Worm (Caenorhabditis elegans) whole organism, L1 larva: ENCODE results near the gene T27E9.6.

Experiments
- C16A3.4 ChIP-seq: fragments of 150-350 bp; optimal IDR thresholded peaks from 2 replicates; lab custom pipeline; 2014; ENCODE audit warnings: missing biosample characterization, missing genetic modification characterization
- F16B12.6 ChIP-seq: fragments of 150-350 bp; optimal IDR thresholded peaks from 2 replicates; lab custom pipeline; 2014; ENCODE audit warnings: missing biosample characterization, missing genetic modification characterization
- Y116A8C.19 ChIP-seq: sonication (generic microtip); optimal IDR thresholded peaks from 2 replicates; lab custom pipeline; 2016; ENCODE audit warnings: missing compliant biosample characterization, missing genetic modification characterization, borderline replicate concordance
- ama-1 ChIP-seq: fragments of 150-350 bp; optimal IDR thresholded peaks from 2 replicates; lab custom pipeline; 2014
- blmp-1 ChIP-seq: fragments of 150-350 bp; optimal IDR thresholded peaks from 2 replicates; lab custom pipeline; 2014; ENCODE audit warnings: missing biosample characterization, missing genetic modification characterization
- ceh-8 ChIP-seq: fragments of 200-800 bp; sonication (Bioruptor generic); optimal IDR thresholded peaks from 2 replicates; lab custom pipeline; 2018; ENCODE audit warnings: mild to moderate bottlenecking, missing genetic modification characterization, moderate library complexity, missing compliant biosample characterization
- ceh-82 ChIP-seq, 3 experiments: fragments of 150-350 bp in 1 of 3; sonication (generic microtip) in 2 of 3; optimal IDR thresholded peaks; 2 replicates each; lab custom pipeline; 2014 to 2017; ENCODE audit warnings: missing biosample characterization in 3 of 3, missing genetic modification characterization in 3 of 3
- ceh-88 ChIP-seq: fragments of 200-800 bp; sonication (Bioruptor generic); IDR thresholded peaks from 2 replicates; pipeline ENCODE4 v1.3.6; 2022; ENCODE audit warnings: missing genetic modification characterization, missing compliant biosample characterization
- ceh-90 ChIP-seq: sonication (generic microtip); optimal IDR thresholded peaks from 2 replicates; lab custom pipeline; 2016; ENCODE audit warnings: missing genetic modification characterization, missing compliant biosample characterization
- ces-1 ChIP-seq: fragments of 150-350 bp; optimal IDR thresholded peaks from 2 replicates; lab custom pipeline; 2014; ENCODE audit warnings: missing biosample characterization, missing genetic modification reagents, missing genetic modification characterization
- dpl-1 ChIP-seq, 3 experiments: fragments of 150-350 bp in 2 of 3; sonication (generic microtip) in 1 of 3; optimal IDR thresholded peaks; 2 replicates each; lab custom pipeline; 2014 to 2017; ENCODE audit warnings: missing biosample characterization in 3 of 3, missing genetic modification characterization in 3 of 3, missing genetic modification reagents in 3 of 3
- dsc-1 ChIP-seq: sonication (generic microtip); optimal IDR thresholded peaks from 2 replicates; lab custom pipeline; 2016; ENCODE audit warnings: mild to moderate bottlenecking, missing genetic modification characterization, missing compliant biosample characterization
- efl-1 ChIP-seq, 4 experiments: fragments of 150-350 bp; optimal IDR thresholded peaks in 3 of 4; peaks in 1 of 4; 1 replicate in 1 of 4; 2 replicates in 3 of 4; lab custom pipeline; 2014; ENCODE audit warnings: missing biosample characterization in 2 of 4, missing genetic modification characterization in 2 of 4, missing genetic modification reagents in 2 of 4
- efl-3 ChIP-seq: fragments of 200-800 bp; sonication (Bioruptor generic); optimal IDR thresholded peaks from 2 replicates; lab custom pipeline; 2018; ENCODE audit warnings: mild to moderate bottlenecking, missing genetic modification characterization, missing compliant biosample characterization
- egl-27 ChIP-seq, 2 experiments: fragments of 150-350 bp in 1 of 2; sonication (generic microtip); optimal IDR thresholded peaks; 3 replicates each; lab custom pipeline; 2017 to 2018; ENCODE audit warnings: missing biosample characterization in 2 of 2, missing genetic modification characterization in 2 of 2, missing genetic modification reagents in 2 of 2
- elt-2 ChIP-seq: sonication (generic microtip); optimal IDR thresholded peaks from 2 replicates; lab custom pipeline; 2016; ENCODE audit warnings: missing genetic modification characterization, mild to moderate bottlenecking, inconsistent platforms, missing compliant biosample characterization, missing genetic modification reagents
- fkh-4 ChIP-seq: sonication (generic microtip); optimal IDR thresholded peaks from 2 replicates; lab custom pipeline; 2016; ENCODE audit warnings: missing compliant biosample characterization, missing genetic modification characterization, borderline replicate concordance
- fkh-8 ChIP-seq: sonication (generic microtip); optimal IDR thresholded peaks from 2 replicates; lab custom pipeline; 2016; ENCODE audit warnings: mild to moderate bottlenecking, missing genetic modification characterization, missing compliant biosample characterization
- fos-1 ChIP-seq: fragments of 150-350 bp; optimal IDR thresholded peaks from 2 replicates; lab custom pipeline; 2014; ENCODE audit warnings: missing biosample characterization, missing genetic modification characterization
- hlh-17 ChIP-seq: fragments of 200-800 bp; sonication (Bioruptor generic); optimal IDR thresholded peaks from 2 replicates; lab custom pipeline; 2018; ENCODE audit warnings: missing genetic modification characterization, mild to moderate bottlenecking, missing compliant biosample characterization, moderate library complexity, borderline replicate concordance
- hlh-4 ChIP-seq: sonication (generic microtip); optimal IDR thresholded peaks from 2 replicates; lab custom pipeline; 2016; ENCODE audit warnings: mild to moderate bottlenecking, missing genetic modification characterization, missing compliant biosample characterization
- hpl-2 ChIP-seq: fragments of 150-350 bp; optimal IDR thresholded peaks from 2 replicates; lab custom pipeline; 2014; ENCODE audit warnings: missing biosample characterization, missing genetic modification reagents, missing genetic modification characterization
- isw-1 ChIP-seq: fragments of 200-800 bp; sonication (Bioruptor generic); IDR thresholded peaks from 2 replicates; pipeline ENCODE4 v1.3.6; 2022; ENCODE audit warnings: missing genetic modification characterization, missing compliant biosample characterization
- jun-1 ChIP-seq: fragments of 150-350 bp; optimal IDR thresholded peaks from 2 replicates; lab custom pipeline; 2014; ENCODE audit warnings: missing biosample characterization, missing genetic modification reagents, missing genetic modification characterization
- lin-13 ChIP-seq: fragments of 150-350 bp; optimal IDR thresholded peaks from 2 replicates; lab custom pipeline; 2014; ENCODE audit warnings: missing biosample characterization, missing genetic modification reagents, missing genetic modification characterization
- lin-14 ChIP-seq: fragments of 200-800 bp; sonication (Bioruptor generic); optimal IDR thresholded peaks from 2 replicates; lab custom pipeline; 2018; ENCODE audit warnings: mild to moderate bottlenecking, missing genetic modification characterization, moderate library complexity, missing compliant biosample characterization
- lin-35 ChIP-seq, 2 experiments: fragments of 150-350 bp; optimal IDR thresholded peaks; 2 replicates each; lab custom pipeline; 2014; ENCODE audit warnings: missing biosample characterization in 2 of 2, missing genetic modification characterization in 2 of 2, missing genetic modification reagents in 2 of 2
- lin-39 ChIP-seq: fragments of 150-350 bp; optimal IDR thresholded peaks from 2 replicates; lab custom pipeline; 2014; ENCODE audit warnings: missing biosample characterization, missing genetic modification reagents, missing genetic modification characterization
- lir-3 ChIP-seq: sonication (generic microtip); optimal IDR thresholded peaks from 2 replicates; lab custom pipeline; 2016; ENCODE audit warnings: mild to moderate bottlenecking, missing genetic modification characterization, moderate library complexity, missing compliant biosample characterization; ENCODE audit not compliant: poor library complexity
- lsy-2 ChIP-seq, 2 experiments: fragments of 150-350 bp; optimal IDR thresholded peaks; 2 replicates each; lab custom pipeline; 2014; ENCODE audit warnings: missing biosample characterization in 2 of 2, missing genetic modification characterization in 2 of 2
- mab-9 ChIP-seq: fragments of 200-800 bp; sonication (Bioruptor generic); IDR thresholded peaks from 2 replicates; pipeline ENCODE4 v1.3.6; 2022; ENCODE audit warnings: missing genetic modification reagents, missing genetic modification characterization, missing compliant biosample characterization
- mdl-1 ChIP-seq, 2 experiments: fragments of 150-350 bp; optimal IDR thresholded peaks; 2 replicates each; lab custom pipeline; 2014 to 2017; ENCODE audit warnings: missing biosample characterization in 2 of 2, missing genetic modification characterization in 2 of 2, inconsistent platforms in 1 of 2
- mef-2 ChIP-seq: fragments of 150-350 bp; optimal IDR thresholded peaks from 2 replicates; lab custom pipeline; 2014; ENCODE audit warnings: missing biosample characterization, missing genetic modification characterization
- mep-1 ChIP-seq: fragments of 150-350 bp; optimal IDR thresholded peaks from 2 replicates; lab custom pipeline; 2014; ENCODE audit warnings: missing biosample characterization, missing genetic modification characterization
- nhr-11 ChIP-seq: fragments of 150-350 bp; optimal IDR thresholded peaks from 2 replicates; lab custom pipeline; 2014; ENCODE audit warnings: missing biosample characterization, missing genetic modification characterization
- nhr-20 ChIP-seq: sonication (generic microtip); optimal IDR thresholded peaks from 2 replicates; lab custom pipeline; 2016; ENCODE audit warnings: mild to moderate bottlenecking, missing genetic modification characterization, missing compliant biosample characterization
- nhr-71 ChIP-seq: sonication (generic microtip); optimal IDR thresholded peaks from 2 replicates; lab custom pipeline; 2016; ENCODE audit warnings: mild to moderate bottlenecking, missing genetic modification characterization, moderate library complexity, missing compliant biosample characterization
- nhr-76 ChIP-seq: sonication (generic microtip); optimal IDR thresholded peaks from 2 replicates; lab custom pipeline; 2017; ENCODE audit warnings: missing biosample characterization, missing genetic modification characterization
- pag-3 ChIP-seq: sonication (generic microtip); optimal IDR thresholded peaks from 2 replicates; lab custom pipeline; 2017; ENCODE audit warnings: missing genetic modification characterization, mild to moderate bottlenecking, missing compliant biosample characterization, antibody characterized with exemption, borderline replicate concordance; ENCODE audit not compliant: insufficient read depth
- rnt-1 ChIP-seq: sonication (generic microtip); optimal IDR thresholded peaks from 2 replicates; lab custom pipeline; 2016; ENCODE audit warnings: mild to moderate bottlenecking, missing genetic modification characterization, moderate library complexity, missing compliant biosample characterization
- sox-4 ChIP-seq: sonication (generic microtip); optimal IDR thresholded peaks from 2 replicates; lab custom pipeline; 2016; ENCODE audit warnings: missing genetic modification characterization, missing compliant biosample characterization
- sup-37 ChIP-seq: fragments of 200-800 bp; sonication (Bioruptor generic); optimal IDR thresholded peaks from 2 replicates; lab custom pipeline; 2018; ENCODE audit warnings: mild to moderate bottlenecking, missing genetic modification characterization, missing compliant biosample characterization
- swsn-7 ChIP-seq: sonication (generic microtip); optimal IDR thresholded peaks from 2 replicates; lab custom pipeline; 2016; ENCODE audit warnings: missing genetic modification characterization, missing compliant biosample characterization
- unc-62 ChIP-seq: fragments of 150-350 bp; optimal IDR thresholded peaks from 2 replicates; lab custom pipeline; 2014; ENCODE audit warnings: missing biosample characterization, missing genetic modification reagents, missing genetic modification characterization
- xbp-1 ChIP-seq: sonication (generic microtip); optimal IDR thresholded peaks from 2 replicates; lab custom pipeline; 2016; ENCODE audit warnings: missing genetic modification characterization, missing compliant biosample characterization
- zag-1 ChIP-seq: fragments of 150-350 bp; optimal IDR thresholded peaks from 2 replicates; lab custom pipeline; 2014; ENCODE audit warnings: missing biosample characterization, missing genetic modification characterization
- zip-4 ChIP-seq: fragments of 200-800 bp; sonication (Bioruptor generic); optimal IDR thresholded peaks from 2 replicates; lab custom pipeline; 2018; ENCODE audit warnings: mild to moderate bottlenecking, missing genetic modification characterization, moderate library complexity, missing compliant biosample characterization
- ztf-11 ChIP-seq, 2 experiments: sonication (generic microtip); optimal IDR thresholded peaks; 2 replicates each; lab custom pipeline; 2016 to 2017; ENCODE audit warnings: missing genetic modification characterization in 2 of 2, missing biosample characterization in 1 of 2, missing compliant biosample characterization in 1 of 2
- ztf-4 ChIP-seq: fragments of 150-350 bp; optimal IDR thresholded peaks from 2 replicates; lab custom pipeline; 2014; ENCODE audit warnings: missing biosample characterization, missing genetic modification characterization

Gene T27E9.6

DNA sequence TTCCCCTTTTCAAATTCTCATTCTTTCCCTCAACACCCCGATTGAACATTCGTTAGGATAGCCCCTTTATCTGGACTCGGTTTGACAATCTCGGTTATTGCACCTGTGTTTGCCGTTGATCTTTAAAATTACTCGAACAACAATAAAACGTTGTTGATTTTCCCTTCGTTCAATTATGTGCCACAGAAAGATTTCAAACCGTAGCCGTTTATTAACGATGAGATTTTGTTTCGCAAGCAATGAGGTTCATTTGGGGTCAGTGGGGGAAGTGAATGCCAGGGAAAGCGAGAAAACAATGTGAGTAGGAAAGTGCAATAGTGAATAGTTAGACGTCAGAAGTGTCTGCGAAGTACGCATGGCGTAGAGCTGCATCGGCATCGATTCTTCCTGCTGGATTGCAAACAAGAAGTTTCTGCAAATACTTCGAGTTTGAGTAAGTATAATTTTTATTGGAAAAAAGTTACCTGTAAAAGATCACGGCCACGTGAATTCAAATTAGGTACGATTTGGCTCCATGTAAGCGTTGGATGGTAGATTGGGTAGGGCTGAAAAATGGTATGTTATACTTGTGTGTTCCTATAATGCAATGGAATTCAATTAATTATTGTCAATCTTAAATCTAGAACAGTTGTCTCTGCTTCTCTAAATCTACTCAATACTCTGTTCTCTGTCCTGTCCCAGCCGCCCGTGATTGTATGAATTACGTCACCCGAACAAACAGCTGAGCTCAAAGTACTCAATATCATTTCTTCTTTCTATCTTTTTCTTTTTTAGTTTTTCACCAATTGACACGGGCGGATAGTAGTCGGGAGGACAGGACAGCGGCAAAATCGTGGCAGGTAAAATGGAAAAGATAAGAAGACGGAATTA, 11.9 kb downstream of the T27E9.6 start, which contains the start of gene kel-3 (continued):
- peak; percentile 26 for TF ChIP-seq C16A3.4
- peak; percentile 33 to 47 for TF ChIP-seq efl-1 (optimal IDR thresholded peaks at IDR 0.05; lab: Kevin White, UChicago)
- TF ChIP-seq efl-1 (GFP tag; optimal IDR thresholded peaks at IDR 0.05 in 1 of 2; lab: Kevin White, UChicago) = peak; percentile 31 to 95
- TF ChIP-seq sup-37 (GFP tag; lab: Kevin White, UChicago) = peak; percentile 36
- peak; percentile 0 for TF ChIP-seq swsn-7
- TF ChIP-seq isw-1 (GFP tag; lab: Robert Waterston, UW) = no peak
- 0 out of 2 replicates have a peak, but pooled peaks have one; percentile 23 for TF ChIP-seq mab-9
- TF ChIP-seq fkh-4 (tag; lab: Kevin White, UChicago) = peak; percentile 14
- TF ChIP-seq lir-3 (tag; lab: Kevin White, UChicago) = peak; percentile 53
- peak; percentile 66 for TF ChIP-seq elt-2 (tag; lab: Kevin White, UChicago)
- TF ChIP-seq lin-14 = peak; percentile 91
- peak; percentile 83 for TF ChIP-seq rnt-1 (tag; lab: Kevin White, UChicago)
- no peak for TF ChIP-seq fkh-8
- no peak for TF ChIP-seq egl-27 (tag; optimal IDR thresholded peaks at IDR 0.05; lab: Kevin White, UChicago)
- TF ChIP-seq nhr-11 (tag; lab: Kevin White, UChicago) = peak; percentile 49
- no peak for TF ChIP-seq ceh-90 (tag; lab: Kevin White, UChicago)
- TF ChIP-seq dpl-1 (GFP tag; optimal IDR thresholded peaks at IDR 0.05; lab: Kevin White, UChicago) = peak; percentile 36 to 68 (median 42)
- peak in 1 of 2 experiments; percentile 23 for TF ChIP-seq ztf-11 (tag; optimal IDR thresholded peaks at IDR 0.05; lab: Kevin White, UChicago)
- no peak for TF ChIP-seq efl-3 (GFP tag; lab: Kevin White, UChicago)
- TF ChIP-seq F16B12.6 (tag; lab: Kevin White, UChicago) = peak; percentile 6
- TF ChIP-seq ztf-4 (tag; lab: Kevin White, UChicago) = peak; percentile 72
- no peak for TF ChIP-seq ceh-8 (GFP tag; lab: Kevin White, UChicago)
- TF ChIP-seq mdl-1 (tag; optimal IDR thresholded peaks at IDR 0.05; lab: Kevin White, UChicago) = peak in 1 of 2 experiments; percentile 68
- TF ChIP-seq lsy-2 (tag; optimal IDR thresholded peaks at IDR 0.05; lab: Kevin White, UChicago) = peak; percentile 78 to 89
- peak in 1 of 3 experiments; percentile 39 for TF ChIP-seq ceh-82 (tag; optimal IDR thresholded peaks at IDR 0.05; lab: Kevin White, UChicago)
- peak; percentile 68 for TF ChIP-seq jun-1 (tag; lab: Kevin White, UChicago)
- TF ChIP-seq Y116A8C.19 = no peak
- TF ChIP-seq hpl-2 (GFP tag; lab: Kevin White, UChicago) = peak; percentile 78
- peak; percentile 25 for TF ChIP-seq zip-4 (GFP tag; lab: Kevin White, UChicago)
- peak; percentile 53 for TF ChIP-seq fos-1 (tag; lab: Kevin White, UChicago)
- TF ChIP-seq lin-13 (GFP tag; lab: Kevin White, UChicago) = peak; percentile 39
- no peak for TF ChIP-seq pag-3 (tag; lab: Kevin White, UChicago)
- peak; percentile 79 for TF ChIP-seq blmp-1 (tag; lab: Kevin White, UChicago)
- peak; percentile 31 for TF ChIP-seq xbp-1
- TF ChIP-seq mef-2 (tag; lab: Kevin White, UChicago) = no peak
- peak; percentile 17 to 66 for TF ChIP-seq lin-35 (GFP tag; optimal IDR thresholded peaks at IDR 0.05; lab: Kevin White, UChicago)
- TF ChIP-seq ama-1 (lab: Kevin White, UChicago) = peak; percentile 98
- peak; percentile 71 for TF ChIP-seq ceh-88
- no peak for TF ChIP-seq hlh-4 (tag; lab: Kevin White, UChicago)
- TF ChIP-seq zag-1 = no peak
- TF ChIP-seq nhr-76 (tag; lab: Kevin White, UChicago) = no peak
- no peak for TF ChIP-seq sox-4 (tag; lab: Kevin White, UChicago)
- TF ChIP-seq dsc-1 (tag; lab: Kevin White, UChicago) = peak; percentile 35
- peak; percentile 75 for TF ChIP-seq nhr-20 (tag; lab: Kevin White, UChicago)
- no peak for TF ChIP-seq ces-1 (GFP tag; lab: Kevin White, UChicago)
- no peak for TF ChIP-seq unc-62 (GFP tag; lab: Kevin White, UChicago)
- peak; percentile 91 for TF ChIP-seq nhr-71
- TF ChIP-seq mep-1 (tag; lab: Kevin White, UChicago) = peak; percentile 54
- TF ChIP-seq lin-39 (tag; lab: Kevin White, UChicago) = peak; percentile 67
- TF ChIP-seq hlh-17 (GFP tag; lab: Kevin White, UChicago) = peak; percentile 4
